Worm (Caenorhabditis elegans): ENCODE data around the gene F21D9.8.

- TF ChIP-seq repo-1 (tag; optimal IDR thresholded peaks at IDR 0.05), result no peak
- TF ChIP-seq dox-1 (GFP tag; IDR thresholded peaks at IDR 0.05), result no peak
- no peak for TF ChIP-seq D2030.7 (GFP tag; IDR thresholded peaks at IDR 0.05)
Observed at ce11 chrV:19309591-19309990, 29.8 kb upstream of the F21D9.8 start, which contains the start of gene F55C9.11.
